Fruit fly (Drosophila melanogaster): ENCODE data around the gene Aduk.

Gene Aduk

DNA sequence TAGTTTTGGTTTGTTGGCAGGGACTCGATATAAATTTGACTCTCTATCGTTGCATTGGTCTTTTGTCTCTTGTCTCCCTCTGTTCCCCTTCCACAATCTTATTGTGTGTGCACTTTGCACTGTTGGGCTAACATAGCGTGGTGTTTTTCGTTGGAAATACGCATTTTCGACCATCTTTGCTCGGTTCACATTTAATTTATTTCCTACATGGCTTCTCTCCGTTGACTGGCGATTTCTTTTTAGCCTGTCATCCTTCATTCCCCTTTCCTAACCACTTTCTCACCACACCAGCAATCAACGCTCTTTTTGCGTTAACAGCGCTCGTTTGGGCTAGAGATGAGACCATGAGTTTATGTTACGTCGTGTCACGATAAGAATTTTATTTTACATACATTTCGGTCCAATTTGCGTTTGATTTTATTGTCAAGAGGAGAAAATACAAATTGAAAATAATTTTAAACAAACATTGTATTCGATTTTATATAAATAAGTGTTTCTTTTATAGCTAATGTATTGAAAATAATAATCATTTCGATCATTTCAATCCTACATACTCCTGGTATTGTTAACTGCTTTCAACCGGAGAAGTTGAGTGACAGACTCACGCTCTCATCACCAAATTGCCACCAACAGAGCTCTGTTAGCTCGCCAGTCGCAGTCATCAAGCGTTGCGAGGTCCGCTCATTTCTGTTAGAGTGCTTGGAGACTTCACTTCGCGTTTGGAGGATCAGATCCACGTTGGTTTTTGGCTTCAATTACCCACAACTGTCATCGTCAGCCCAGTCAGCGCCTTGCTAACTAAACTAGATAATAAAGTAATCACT, 6.9 kb upstream of the Aduk start (continued):
- TF ChIP-seq zfh2 (GFP tag; optimal IDR thresholded peaks at IDR 0.05) = peak; percentile 66
- peak; percentile 38 for TF ChIP-seq CG17328 (GFP tag; IDR thresholded peaks at IDR 0.05)
- peak; percentile 84 for TF ChIP-seq CG15269 (tag; optimal IDR thresholded peaks at IDR 0.05)
- TF ChIP-seq NfI (GFP tag; optimal IDR thresholded peaks at IDR 0.05) = peak; percentile 82
- no peak for TF ChIP-seq slp2 (GFP tag; optimal IDR thresholded peaks at IDR 0.05)
- peak; percentile 86 for TF ChIP-seq Hmr (GFP tag; optimal IDR thresholded peaks at IDR 0.05)
- TF ChIP-seq CG12769 (tag; optimal IDR thresholded peaks at IDR 0.05) = peak; percentile 75
- no peak for TF ChIP-seq Lim3 (GFP tag; IDR thresholded peaks at IDR 0.05)
- peak; percentile 83 for TF ChIP-seq dysf (GFP tag; IDR thresholded peaks at IDR 0.05)
- TF ChIP-seq CG15479 (GFP tag; optimal IDR thresholded peaks at IDR 0.05) = no peak
- TF ChIP-seq pzg (GFP tag; optimal IDR thresholded peaks at IDR 0.05) = peak; percentile 27
- peak; percentile 63 for TF ChIP-seq Hr3 (GFP tag; optimal IDR thresholded peaks at IDR 0.05)
- peak; percentile 60 for TF ChIP-seq schlank (tag; optimal IDR thresholded peaks at IDR 0.05)
- TF ChIP-seq maf-S (GFP tag; optimal IDR thresholded peaks at IDR 0.05) = no peak
- peak; percentile 12 for TF ChIP-seq fd64A (GFP tag; optimal IDR thresholded peaks at IDR 0.05)
- peak in 1 of 2 experiments; percentile 68 for TF ChIP-seq bsh (GFP tag; optimal IDR thresholded peaks at IDR 0.05)
- TF ChIP-seq CG6765 (GFP tag; optimal IDR thresholded peaks at IDR 0.05) = peak; percentile 84
- peak; percentile 59 for TF ChIP-seq Max (GFP tag; optimal IDR thresholded peaks at IDR 0.05)
- TF ChIP-seq bab2 (GFP tag; optimal IDR thresholded peaks at IDR 0.05) = peak; percentile 31
- peak; percentile 0 for TF ChIP-seq trh (GFP tag; optimal IDR thresholded peaks at IDR 0.05)
- peak; percentile 70 for TF ChIP-seq exex (tag; optimal IDR thresholded peaks at IDR 0.05)
- peak; percentile 55 for TF ChIP-seq Asciz (GFP tag; optimal IDR thresholded peaks at IDR 0.05)
- TF ChIP-seq rib (GFP tag; IDR thresholded peaks at IDR 0.05) = peak; percentile 45; the same call in 1 of the 2 replicates
- peak; percentile 68 for TF ChIP-seq Hand (GFP tag; optimal IDR thresholded peaks at IDR 0.05)
- no peak for TF ChIP-seq dan (GFP tag; IDR thresholded peaks at IDR 0.05)
- TF ChIP-seq run (tag; optimal IDR thresholded peaks at IDR 0.05) = peak; percentile 43
- peak; percentile 35 for TF ChIP-seq TFAM (GFP tag; optimal IDR thresholded peaks at IDR 0.05)
- TF ChIP-seq CG18599 (GFP tag; optimal IDR thresholded peaks at IDR 0.05) = peak; percentile 89
- peak; percentile 68 for TF ChIP-seq ci (GFP tag; IDR thresholded peaks at IDR 0.05)
- peak; percentile 28 for TF ChIP-seq Usf (GFP tag; optimal IDR thresholded peaks at IDR 0.05)
- peak; percentile 93 for TF ChIP-seq BEAF-32 (GFP tag; optimal IDR thresholded peaks at IDR 0.05)
- TF ChIP-seq CG15696 (tag; optimal IDR thresholded peaks at IDR 0.05) = peak; percentile 72
- peak; percentile 60 for TF ChIP-seq az2 (GFP tag; optimal IDR thresholded peaks at IDR 0.05)
- no peak for TF ChIP-seq shn (GFP tag; optimal IDR thresholded peaks at IDR 0.05)
- TF ChIP-seq row (GFP tag; IDR thresholded peaks at IDR 0.05) = peak; percentile 98
- peak; percentile 59 for TF ChIP-seq psq (GFP tag; optimal IDR thresholded peaks at IDR 0.05)
- TF ChIP-seq Atf6 (GFP tag; IDR thresholded peaks at IDR 0.05) = peak; percentile 86
- TF ChIP-seq CG9932 (GFP tag; IDR thresholded peaks at IDR 0.05) = peak; percentile 85
- peak; percentile 20 for TF ChIP-seq tx (GFP tag; optimal IDR thresholded peaks at IDR 0.05)
- TF ChIP-seq Dip3 (GFP tag; optimal IDR thresholded peaks at IDR 0.05) = peak; percentile 75
- no peak for TF ChIP-seq CG5953 (GFP tag; IDR thresholded peaks at IDR 0.05)
- peak; percentile 71; the same call in 2 of the 3 replicates for TF ChIP-seq CG11456 (GFP tag; IDR thresholded peaks at IDR 0.05)
- peak; percentile 22 for TF ChIP-seq her (GFP tag; optimal IDR thresholded peaks at IDR 0.05)
- TF ChIP-seq CG31441 (GFP tag; IDR thresholded peaks at IDR 0.05) = peak; percentile 77
- peak; percentile 7 for TF ChIP-seq gcm2 (GFP tag; optimal IDR thresholded peaks at IDR 0.05)
- TF ChIP-seq CG11560 (tag; IDR thresholded peaks at IDR 0.05) = no peak
- peak; percentile 13 for TF ChIP-seq dm (GFP tag; optimal IDR thresholded peaks at IDR 0.05)
- TF ChIP-seq CG11398 (GFP tag; optimal IDR thresholded peaks at IDR 0.05) = no peak
- peak; percentile 64 for TF ChIP-seq CG6689 (GFP tag; IDR thresholded peaks at IDR 0.05)
- peak; percentile 47 for TF ChIP-seq Ets97D (GFP tag; optimal IDR thresholded peaks at IDR 0.05)

Measured in whole organism, embryonic.